Worm (Caenorhabditis elegans) whole organism, L1 larva: Measurements from ENCODE around the gene sma-6.

Source experiments
- F16B12.6 ChIP-seq: fragments of 150-350 bp; optimal IDR thresholded peaks from 2 replicates; lab custom pipeline; 2014; ENCODE audit warnings: missing biosample characterization, missing genetic modification characterization
- ceh-82 ChIP-seq, 3 experiments: fragments of 150-350 bp in 1 of 3; sonication (generic microtip) in 2 of 3; optimal IDR thresholded peaks; 2 replicates each; lab custom pipeline; 2014 to 2017; ENCODE audit warnings: missing biosample characterization in 3 of 3, missing genetic modification characterization in 3 of 3
- ces-1 ChIP-seq: fragments of 150-350 bp; optimal IDR thresholded peaks from 2 replicates; lab custom pipeline; 2014; ENCODE audit warnings: missing biosample characterization, missing genetic modification reagents, missing genetic modification characterization
- ets-5 ChIP-seq: fragments of 200-800 bp; sonication (Bioruptor generic); IDR thresholded peaks from 2 replicates; pipeline ENCODE4 v1.3.6; 2022; ENCODE audit warnings: missing genetic modification characterization, missing compliant biosample characterization
- fkh-10 ChIP-seq: sonication (generic microtip); optimal IDR thresholded peaks from 2 replicates; lab custom pipeline; 2017; ENCODE audit warnings: missing biosample characterization, missing genetic modification reagents, missing genetic modification characterization
- lin-39 ChIP-seq: fragments of 150-350 bp; optimal IDR thresholded peaks from 2 replicates; lab custom pipeline; 2014; ENCODE audit warnings: missing biosample characterization, missing genetic modification reagents, missing genetic modification characterization
- mab-9 ChIP-seq: fragments of 200-800 bp; sonication (Bioruptor generic); IDR thresholded peaks from 2 replicates; pipeline ENCODE4 v1.3.6; 2022; ENCODE audit warnings: missing genetic modification reagents, missing genetic modification characterization, missing compliant biosample characterization
- mep-1 ChIP-seq: fragments of 150-350 bp; optimal IDR thresholded peaks from 2 replicates; lab custom pipeline; 2014; ENCODE audit warnings: missing biosample characterization, missing genetic modification characterization
- nhr-11 ChIP-seq: fragments of 150-350 bp; optimal IDR thresholded peaks from 2 replicates; lab custom pipeline; 2014; ENCODE audit warnings: missing biosample characterization, missing genetic modification characterization
- nhr-237 ChIP-seq: fragments of 150-350 bp; optimal IDR thresholded peaks from 2 replicates; lab custom pipeline; 2014; ENCODE audit warnings: missing biosample characterization, missing genetic modification characterization
- nhr-77 ChIP-seq: fragments of 150-350 bp; optimal IDR thresholded peaks from 2 replicates; lab custom pipeline; 2014; ENCODE audit warnings: missing biosample characterization, missing genetic modification characterization
- pag-3 ChIP-seq: sonication (generic microtip); optimal IDR thresholded peaks from 2 replicates; lab custom pipeline; 2017; ENCODE audit warnings: missing genetic modification characterization, mild to moderate bottlenecking, missing compliant biosample characterization, antibody characterized with exemption, borderline replicate concordance; ENCODE audit not compliant: insufficient read depth
- snu-23 ChIP-seq: sonication (generic microtip); optimal IDR thresholded peaks from 2 replicates; lab custom pipeline; 2016; ENCODE audit warnings: missing genetic modification characterization, missing compliant biosample characterization
- unc-130 ChIP-seq: fragments of 150-350 bp; optimal IDR thresholded peaks from 2 replicates; lab custom pipeline; 2017; ENCODE audit warnings: missing biosample characterization, missing genetic modification characterization, inconsistent platforms

- no peak for TF ChIP-seq nhr-77 (tag; lab: Kevin White, UChicago)
- TF ChIP-seq ceh-82 (tag; optimal IDR thresholded peaks at IDR 0.05; lab: Kevin White, UChicago): no peak
- TF ChIP-seq mep-1 (tag; lab: Kevin White, UChicago): no peak
- no peak for TF ChIP-seq mab-9
- no peak for TF ChIP-seq nhr-11 (tag; lab: Kevin White, UChicago)
- TF ChIP-seq ets-5: no peak
- TF ChIP-seq snu-23 (GFP tag; lab: Kevin White, UChicago): no peak
- TF ChIP-seq fkh-10: no peak
- TF ChIP-seq ces-1 (GFP tag; lab: Kevin White, UChicago): no peak
- no peak for TF ChIP-seq nhr-237
- no peak for TF ChIP-seq pag-3
- no peak for TF ChIP-seq unc-130
- TF ChIP-seq lin-39 (tag; lab: Kevin White, UChicago): no peak
- no peak for TF ChIP-seq F16B12.6 (tag; lab: Kevin White, UChicago)
Measured at ce11 chrII:6309198-6309597, 15.1 kb upstream of the sma-6 start, which contains the start of gene glb-10.
